Worm (Caenorhabditis elegans): ENCODE data around the gene M01D1.12.
"Not testable (repeated sequence)": the region's sequence is repeated elsewhere in the genome, so short reads cannot be mapped to it uniquely, and the experiment has no call there.

M01D1.12 gene

ce11 chrII:1006375-1006774 lies 20.4 kb upstream of the M01D1.12 start, which contains the start of gene F45D11.14:
Gene F45D11.14, minus strand, starts transcription at chrII:1006475.
- TF ChIP-seq zip-5, ceh-22, hlh-8 (tag; optimal IDR thresholded peaks at IDR 0.05): not testable (repeated sequence)

- TF ChIP-seq sox-2 (GFP tag; IDR thresholded peaks at IDR 0.05); hlh-15 (tag; optimal IDR thresholded peaks at IDR 0.05); ceh-48 (tag; optimal IDR thresholded peaks at IDR 0.05): not testable (repeated sequence)
Observed at ce11 chrII:1024684-1025083, 2.1 kb upstream of the M01D1.12 start, which contains the start of gene btb-11. Gene btb-11, minus strand, starts transcription at chrII:1024784.

- TF ChIP-seq ceh-48 (tag; optimal IDR thresholded peaks at IDR 0.05) (no peak), pha-4 (tag; optimal IDR thresholded peaks at IDR 0.05) (no peak), sox-2 (GFP tag; IDR thresholded peaks at IDR 0.05) (no peak), F13H6.1 (tag; optimal IDR thresholded peaks at IDR 0.05) (no peak), ahr-1 (tag; optimal IDR thresholded peaks at IDR 0.05) (no peak), dmd-4 (tag; optimal IDR thresholded peaks at IDR 0.05; ENCODE audit: borderline replicate concordance) (no peak), hlh-8 (tag; optimal IDR thresholded peaks at IDR 0.05) (no peak), nhr-232 (tag; optimal IDR thresholded peaks at IDR 0.05) (no peak), che-1 (tag; optimal IDR thresholded peaks at IDR 0.05) (no peak), nhr-11 (tag; optimal IDR thresholded peaks at IDR 0.05) (no peak), pag-3 (tag; optimal IDR thresholded peaks at IDR 0.05; ENCODE audit: borderline replicate concordance) (no peak), hlh-13 (GFP tag; optimal IDR thresholded peaks at IDR 0.05) (no peak), sdc-2 (tag; optimal IDR thresholded peaks at IDR 0.05) (no peak), fax-1 (tag; optimal IDR thresholded peaks at IDR 0.05) (no peak), ets-4 (tag; optimal IDR thresholded peaks at IDR 0.05) (no peak), madf-2 (tag; optimal IDR thresholded peaks at IDR 0.05) (no peak), fkh-10 (GFP tag; optimal IDR thresholded peaks at IDR 0.05) (no peak), unc-42 (tag; optimal IDR thresholded peaks at IDR 0.05) (no peak), lin-11 (tag; optimal IDR thresholded peaks at IDR 0.05) (no peak)
Observed at ce11 chrII:1028602-1029001, 1.8 kb downstream of the M01D1.12 start, which contains the start of gene math-34. Gene math-34, plus strand, starts transcription at chrII:1028972.

ce11 chrII:1040464-1040863 lies 13.7 kb downstream of the M01D1.12 start, which contains the start of gene fbxb-39:
Gene fbxb-39, minus strand, starts transcription at chrII:1040564.
- TF ChIP-seq pat-9 (tag; optimal IDR thresholded peaks at IDR 0.05), result no peak

- TF ChIP-seq pag-3 (tag; optimal IDR thresholded peaks at IDR 0.05; ENCODE audit: borderline replicate concordance) (no peak), fax-1 (tag; optimal IDR thresholded peaks at IDR 0.05) (no peak), ceh-24 (tag; optimal IDR thresholded peaks at IDR 0.05) (no peak), lin-11 (tag; optimal IDR thresholded peaks at IDR 0.05) (no peak), ceh-6 (GFP tag; optimal IDR thresholded peaks at IDR 0.05) (no peak), K09A11.1 (tag; optimal IDR thresholded peaks at IDR 0.05; ENCODE audit: insufficient read depth) (no peak), sox-2 (GFP tag; IDR thresholded peaks at IDR 0.05) (no peak), tbx-7 (tag; optimal IDR thresholded peaks at IDR 0.05) (no peak), syd-9 (tag; optimal IDR thresholded peaks at IDR 0.05) (no peak), odd-2 (tag; optimal IDR thresholded peaks at IDR 0.05) (no peak), lim-6 (tag; optimal IDR thresholded peaks at IDR 0.05) (no peak), ceh-31 (tag; optimal IDR thresholded peaks at IDR 0.05) (no peak), tbx-2 (tag; optimal IDR thresholded peaks at IDR 0.05) (no peak), ceh-2 (tag; optimal IDR thresholded peaks at IDR 0.05) (no peak), zip-5 (tag; optimal IDR thresholded peaks at IDR 0.05) (no peak), mec-3 (tag; optimal IDR thresholded peaks at IDR 0.05; ENCODE audit: borderline replicate concordance) (no peak), che-1 (tag; optimal IDR thresholded peaks at IDR 0.05) (no peak), pha-2 (tag; optimal IDR thresholded peaks at IDR 0.05) (no peak), npax-4 (tag; optimal IDR thresholded peaks at IDR 0.05) (no peak)
Observed at ce11 chrII:1042227-1042626, 15.5 kb downstream of the M01D1.12 start, which contains the start of gene fbxb-41. Gene fbxb-41, minus strand, starts transcription at chrII:1042327.
